Worm (Caenorhabditis elegans) whole organism, L4/young adult: Measurements from ENCODE around the gene F18A1.7.

Source experiments
- W03F9.2 ChIP-seq: fragments of 150-350 bp; optimal IDR thresholded peaks from 2 replicates; lab custom pipeline; 2014; ENCODE audit warnings: missing biosample characterization, missing genetic modification characterization
- dao-5 ChIP-seq: sonication (generic microtip); optimal IDR thresholded peaks from 2 replicates; lab custom pipeline; 2016; ENCODE audit warnings: missing genotype, missing genetic modification characterization, moderate library complexity, missing compliant biosample characterization
- him-1 ChIP-seq: sonication (generic microtip); optimal IDR thresholded peaks from 2 replicates; lab custom pipeline; 2016; ENCODE audit warnings: missing genotype, missing genetic modification reagents, missing genetic modification characterization, missing compliant biosample characterization

DNA sequence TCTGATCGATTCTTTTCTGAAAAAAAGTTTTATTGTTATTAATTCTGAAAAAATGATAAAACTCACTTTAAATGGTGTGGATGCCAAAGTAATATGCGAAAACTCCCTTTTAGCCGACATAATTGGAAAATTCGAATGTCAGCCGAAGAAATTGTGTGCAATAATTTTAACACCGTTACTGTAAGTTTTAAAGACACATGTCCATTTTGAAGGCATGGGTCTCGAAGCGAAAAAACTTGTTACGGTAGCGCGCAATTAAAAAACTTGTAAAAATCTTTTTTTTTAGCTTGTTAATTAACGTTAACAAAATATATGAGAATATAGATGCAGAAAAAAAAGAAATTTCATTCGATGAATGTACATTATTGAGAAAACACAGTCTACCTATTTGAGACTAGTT is 26.8 kb upstream of the F18A1.7 start, which contains the start of gene pid-1:
- no peak for TF ChIP-seq him-1
- no peak for TF ChIP-seq dao-5 (tag; lab: Kevin White, UChicago)
- TF ChIP-seq W03F9.2 (tag; lab: Kevin White, UChicago): no peak
